Fruit fly (Drosophila melanogaster) whole organism, embryonic: Measurements from ENCODE around the gene Cyt-c1L.
A peak's percentile ranks its signal among the peaks of the same experiment; 100 is the strongest.

ENCODE experiments used
- Atf3 ChIP-seq: fragments of 200-800 bp; sonication (Bioruptor generic); optimal IDR thresholded peaks from 3 replicates; lab custom pipeline; 2016; ENCODE audit warnings: missing biosample characterization, missing genetic modification characterization
- CG12219 ChIP-seq: fragments of 200-800 bp; sonication (Bioruptor generic); optimal IDR thresholded peaks from 3 replicates; lab custom pipeline; 2018; ENCODE audit warnings: missing biosample characterization, mild to moderate bottlenecking, missing genetic modification characterization
- CG12659 ChIP-seq: fragments of 200-800 bp; sonication (Bioruptor generic); optimal IDR thresholded peaks from 3 replicates; lab custom pipeline; 2017; ENCODE audit warnings: mild to moderate bottlenecking, missing biosample characterization, missing genetic modification reagents, missing genetic modification characterization
- CG13894 ChIP-seq: fragments of 200-800 bp; sonication (Bioruptor generic); optimal IDR thresholded peaks from 3 replicates; lab custom pipeline; 2018; ENCODE audit warnings: missing biosample characterization, mild to moderate bottlenecking, missing genetic modification characterization, moderate library complexity
- CG15514 ChIP-seq: fragments of 200-800 bp; sonication (Bioruptor generic); optimal IDR thresholded peaks from 3 replicates; lab custom pipeline; 2017; ENCODE audit warnings: missing biosample characterization, missing genetic modification characterization, mild to moderate bottlenecking, moderate library complexity, missing genetic modification reagents
- CG16813 ChIP-seq: fragments of 200-800 bp; sonication (Bioruptor generic); IDR thresholded peaks from 3 replicates; pipeline ENCODE4 v1.3.6; 2022; ENCODE audit warnings: missing biosample characterization, missing genetic modification characterization; ENCODE audit not compliant: partially characterized antibody
- CG18011 ChIP-seq: fragments of 200-800 bp; sonication (Bioruptor generic); optimal IDR thresholded peaks from 2 replicates; lab custom pipeline; 2017; ENCODE audit warnings: missing biosample characterization, missing genetic modification characterization, mild to moderate bottlenecking, moderate library complexity, missing genotype
- CG30020 ChIP-seq: fragments of 200-800 bp; optimal IDR thresholded peaks from 2 replicates; lab custom pipeline; 2019; ENCODE audit warnings: missing biosample characterization, mild to moderate bottlenecking, missing genetic modification characterization, moderate library complexity
- CG3726 ChIP-seq: fragments of 200-800 bp; sonication (Bioruptor generic); IDR thresholded peaks from 3 replicates; pipeline ENCODE4, ENCODE4 v1.3.6; 2022; ENCODE audit warnings: missing biosample characterization, missing genetic modification characterization
- CG7928 ChIP-seq: fragments of 200-800 bp; sonication (Bioruptor generic); optimal IDR thresholded peaks from 2 replicates; lab custom pipeline; 2017; ENCODE audit warnings: missing biosample characterization, mild to moderate bottlenecking, missing genetic modification characterization
- CG8478 ChIP-seq: fragments of >200 bp; optimal IDR thresholded peaks from 2 replicates; lab custom pipeline; 2018
- Dek ChIP-seq: fragments of 200-800 bp; sonication (Bioruptor generic); optimal IDR thresholded peaks from 3 replicates; lab custom pipeline; 2019; ENCODE audit warnings: missing biosample characterization, mild to moderate bottlenecking, missing genetic modification characterization, moderate library complexity
- Dip3 ChIP-seq: fragments of 200-800 bp; sonication (Bioruptor generic); optimal IDR thresholded peaks from 3 replicates; lab custom pipeline; 2016; ENCODE audit warnings: missing biosample characterization, missing genetic modification characterization
- Dll ChIP-seq: fragments of 200-800 bp; sonication (Bioruptor generic); IDR thresholded peaks from 4 replicates; pipeline ENCODE4 v1.3.6; 2022; ENCODE audit warnings: missing biosample characterization, missing genetic modification characterization; ENCODE audit not compliant: partially characterized antibody
- Dp ChIP-seq: fragments of 200-800 bp; sonication (Bioruptor generic); optimal IDR thresholded peaks from 2 replicates; lab custom pipeline; 2018; ENCODE audit warnings: missing biosample characterization, mild to moderate bottlenecking, missing genetic modification characterization, moderate library complexity
- GATAe ChIP-seq: fragments of 200-800 bp; sonication (Bioruptor generic); conservative IDR thresholded peaks from 2 replicates; pipeline ENCODE4 v1.3.6; 2022; ENCODE audit warnings: missing biosample characterization, missing genetic modification characterization
- HmgZ ChIP-seq: fragments of 200-800 bp; sonication (Bioruptor generic); optimal IDR thresholded peaks from 2 replicates; lab custom pipeline; 2018; ENCODE audit warnings: missing biosample characterization, mild to moderate bottlenecking, missing genetic modification characterization
- Hr78 ChIP-seq, 2 experiments: fragments of 200-800 bp in 1 of 2; fragments of >200 bp in 1 of 2; sonication (Bioruptor generic) in 1 of 2; optimal IDR thresholded peaks; 2 replicates each; lab custom pipeline; 2017 to 2019; ENCODE audit warnings: missing biosample characterization in 2 of 2, missing genetic modification characterization in 2 of 2, mild to moderate bottlenecking in 1 of 2, moderate library complexity in 1 of 2
- PHDP ChIP-seq: fragments of 200-800 bp; sonication (Bioruptor generic); optimal IDR thresholded peaks from 3 replicates; lab custom pipeline; 2018; ENCODE audit warnings: missing biosample characterization, mild to moderate bottlenecking, missing genetic modification characterization, moderate library complexity
- Ssrp ChIP-seq: fragments of 200-800 bp; sonication (Bioruptor generic); optimal IDR thresholded peaks from 2 replicates; lab custom pipeline; 2018; ENCODE audit warnings: missing biosample characterization, mild to moderate bottlenecking, missing genetic modification characterization, moderate library complexity
- TFAM ChIP-seq: fragments of 200-800 bp; sonication (Bioruptor generic); optimal IDR thresholded peaks from 2 replicates; lab custom pipeline; 2017; ENCODE audit warnings: missing biosample characterization, missing genetic modification characterization, inconsistent platforms
- Xrp1 ChIP-seq: fragments of 200-800 bp; sonication (Bioruptor generic); IDR thresholded peaks from 2 replicates; pipeline ENCODE4 v1.3.6; 2022; ENCODE audit warnings: missing biosample characterization, missing genetic modification characterization
- ac ChIP-seq: fragments of 200-800 bp; sonication (Bioruptor generic); optimal IDR thresholded peaks from 3 replicates; lab custom pipeline; 2017; ENCODE audit warnings: missing biosample characterization, mild to moderate bottlenecking, missing genetic modification characterization
- amos ChIP-seq: fragments of 200-800 bp; sonication (Bioruptor generic); IDR thresholded peaks from 2 replicates; pipeline ENCODE4 v1.3.6; 2022; ENCODE audit warnings: missing biosample characterization, missing genetic modification characterization; ENCODE audit not compliant: partially characterized antibody
- aop ChIP-seq: fragments of 200-800 bp; sonication (Bioruptor generic); IDR thresholded peaks from 2 replicates; pipeline ENCODE4 v1.3.6; 2022; ENCODE audit warnings: missing biosample characterization, missing genetic modification characterization
- bab2 ChIP-seq: fragments of 200-800 bp; sonication (Bioruptor generic); optimal IDR thresholded peaks from 2 replicates; lab custom pipeline; 2016; ENCODE audit warnings: missing biosample characterization, missing genetic modification characterization
- bbx ChIP-seq: fragments of 200-800 bp; sonication (Bioruptor generic); IDR thresholded peaks from 2 replicates; pipeline ENCODE4 v1.3.6; 2022; ENCODE audit warnings: missing biosample characterization, missing genetic modification characterization; ENCODE audit not compliant: partially characterized antibody
- ci ChIP-seq: fragments of 200-800 bp; sonication (Bioruptor generic); IDR thresholded peaks from 3 replicates; pipeline ENCODE4 v1.3.6; 2022; ENCODE audit warnings: missing biosample characterization, missing genetic modification characterization
- cwo ChIP-seq: fragments of 200-800 bp; sonication (Bioruptor generic); optimal IDR thresholded peaks from 3 replicates; lab custom pipeline; 2017; ENCODE audit warnings: missing biosample characterization, missing genetic modification characterization, mild to moderate bottlenecking, moderate library complexity, missing genetic modification reagents
- dan ChIP-seq: fragments of 200-800 bp; sonication (Bioruptor generic); IDR thresholded peaks from 2 replicates; pipeline ENCODE4 v1.3.6; 2022; ENCODE audit warnings: missing biosample characterization, missing genetic modification characterization
- exex ChIP-seq: fragments of 200-800 bp; sonication (Bioruptor generic); optimal IDR thresholded peaks from 4 replicates; lab custom pipeline; 2018; ENCODE audit warnings: missing biosample characterization, mild to moderate bottlenecking, missing genetic modification characterization, moderate library complexity
- fru ChIP-seq: fragments of >200 bp; optimal IDR thresholded peaks from 2 replicates; lab custom pipeline; 2017
- ftz-f1 ChIP-seq: fragments of 200-800 bp; sonication (Bioruptor generic); optimal IDR thresholded peaks from 2 replicates; lab custom pipeline; 2016; ENCODE audit warnings: missing biosample characterization, missing genetic modification characterization
- fu2 ChIP-seq: fragments of 200-800 bp; sonication (Bioruptor generic); optimal IDR thresholded peaks from 2 replicates; lab custom pipeline; 2016; ENCODE audit warnings: missing biosample characterization, missing genetic modification characterization
- gce ChIP-seq: fragments of 200-800 bp; sonication (Bioruptor generic); IDR thresholded peaks from 3 replicates; pipeline ENCODE4 v1.3.6; 2022; ENCODE audit warnings: missing biosample characterization, missing genetic modification characterization
- grn ChIP-seq: fragments of 200-800 bp; sonication (Bioruptor generic); optimal IDR thresholded peaks from 3 replicates; lab custom pipeline; 2017; ENCODE audit warnings: missing biosample characterization, missing genetic modification characterization
- jumu ChIP-seq: fragments of 200-800 bp; sonication (Bioruptor generic); optimal IDR thresholded peaks from 3 replicates; lab custom pipeline; 2016; ENCODE audit warnings: missing biosample characterization, missing genetic modification characterization
- mirr ChIP-seq: fragments of 200-800 bp; sonication (Bioruptor generic); optimal IDR thresholded peaks from 3 replicates; lab custom pipeline; 2018; ENCODE audit warnings: missing biosample characterization, mild to moderate bottlenecking, missing genetic modification characterization
- pho ChIP-seq: fragments of 200-800 bp; sonication (Bioruptor generic); optimal IDR thresholded peaks from 2 replicates; lab custom pipeline; 2016; ENCODE audit warnings: missing biosample characterization, missing genetic modification characterization
- pzg ChIP-seq: fragments of 200-800 bp; sonication (Bioruptor generic); optimal IDR thresholded peaks from 3 replicates; lab custom pipeline; 2018; ENCODE audit warnings: missing biosample characterization, mild to moderate bottlenecking, missing genetic modification characterization, moderate library complexity
- sens-2 ChIP-seq: fragments of 200-800 bp; sonication (Bioruptor generic); IDR thresholded peaks from 2 replicates; pipeline ENCODE4 v1.3.6; 2022; ENCODE audit warnings: missing biosample characterization, missing genetic modification characterization
- sna ChIP-seq: fragments of 200-800 bp; sonication (Bioruptor generic); IDR thresholded peaks from 2 replicates; pipeline ENCODE4 v1.3.6; 2022; ENCODE audit warnings: missing biosample characterization, missing genetic modification characterization; ENCODE audit not compliant: partially characterized antibody
- ssp ChIP-seq: fragments of 200-800 bp; sonication (Bioruptor generic); IDR thresholded peaks from 2 replicates; pipeline ENCODE4 v1.3.6; 2022; ENCODE audit warnings: missing biosample characterization, missing genetic modification characterization
- stwl ChIP-seq: fragments of 200-800 bp; sonication (Bioruptor generic); optimal IDR thresholded peaks from 3 replicates; lab custom pipeline; 2018; ENCODE audit warnings: missing biosample characterization, mild to moderate bottlenecking, missing genetic modification characterization, moderate library complexity
- sug ChIP-seq: fragments of 200-800 bp; optimal IDR thresholded peaks from 2 replicates; lab custom pipeline; 2019; ENCODE audit warnings: missing biosample characterization, mild to moderate bottlenecking, missing genetic modification characterization, moderate library complexity
- trh ChIP-seq: fragments of 200-800 bp; sonication (Bioruptor generic); optimal IDR thresholded peaks from 2 replicates; lab custom pipeline; 2016; ENCODE audit warnings: missing biosample characterization, missing genetic modification characterization
- ttk ChIP-seq: fragments of 200-800 bp; sonication (Bioruptor generic); IDR thresholded peaks from 2 replicates; pipeline ENCODE4 v2.1.2; 2022; ENCODE audit warnings: missing biosample characterization, missing genetic modification characterization
- tx ChIP-seq: fragments of 200-800 bp; sonication (Bioruptor generic); optimal IDR thresholded peaks from 2 replicates; lab custom pipeline; 2016; ENCODE audit warnings: missing biosample characterization, missing genetic modification characterization

Gene Cyt-c1L

DNA sequence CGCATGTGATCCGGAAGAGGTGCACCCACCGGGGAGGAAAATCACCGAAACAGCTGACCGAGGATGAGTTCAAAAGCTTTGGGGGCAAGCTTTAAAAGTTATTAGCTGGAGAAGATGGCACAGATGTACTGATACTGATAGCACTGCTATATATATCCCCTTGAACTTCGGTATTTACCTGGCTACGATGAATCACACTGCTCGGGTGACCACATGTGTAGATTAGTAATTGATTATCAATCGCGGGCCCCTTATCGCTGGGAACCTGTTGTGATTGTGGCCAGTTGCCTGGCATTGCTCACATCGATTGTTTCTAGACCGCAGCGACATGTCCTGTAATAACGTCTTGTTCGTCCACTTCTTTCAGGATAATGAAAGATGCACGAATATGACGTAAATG, 26.0 kb upstream of the Cyt-c1L start:
- no peak for TF ChIP-seq fu2 (GFP tag; lab: Kevin White, UChicago)
- peak; percentile 69 for TF ChIP-seq exex (tag; lab: Kevin White, UChicago)
- peak; percentile 40; the same call in 1 of the 2 replicates for TF ChIP-seq GATAe
- no peak for TF ChIP-seq pho (GFP tag; lab: Kevin White, UChicago)
- TF ChIP-seq ssp (GFP tag; lab: Robert Waterston, UW) = peak; percentile 10; the same call in 1 of the 2 replicates
- peak in 1 of 2 experiments; percentile 11 for TF ChIP-seq Hr78 (GFP tag; optimal IDR thresholded peaks at IDR 0.05; lab: Kevin White, UChicago)
- TF ChIP-seq cwo = peak; percentile 9
- TF ChIP-seq mirr (GFP tag; lab: Kevin White, UChicago) = peak; percentile 32
- TF ChIP-seq grn (GFP tag; lab: Kevin White, UChicago) = peak; percentile 73
- TF ChIP-seq sug (tag; lab: Kevin White, UChicago) = peak; percentile 51
- TF ChIP-seq dan (GFP tag; lab: Robert Waterston, UW) = no peak

DNA sequence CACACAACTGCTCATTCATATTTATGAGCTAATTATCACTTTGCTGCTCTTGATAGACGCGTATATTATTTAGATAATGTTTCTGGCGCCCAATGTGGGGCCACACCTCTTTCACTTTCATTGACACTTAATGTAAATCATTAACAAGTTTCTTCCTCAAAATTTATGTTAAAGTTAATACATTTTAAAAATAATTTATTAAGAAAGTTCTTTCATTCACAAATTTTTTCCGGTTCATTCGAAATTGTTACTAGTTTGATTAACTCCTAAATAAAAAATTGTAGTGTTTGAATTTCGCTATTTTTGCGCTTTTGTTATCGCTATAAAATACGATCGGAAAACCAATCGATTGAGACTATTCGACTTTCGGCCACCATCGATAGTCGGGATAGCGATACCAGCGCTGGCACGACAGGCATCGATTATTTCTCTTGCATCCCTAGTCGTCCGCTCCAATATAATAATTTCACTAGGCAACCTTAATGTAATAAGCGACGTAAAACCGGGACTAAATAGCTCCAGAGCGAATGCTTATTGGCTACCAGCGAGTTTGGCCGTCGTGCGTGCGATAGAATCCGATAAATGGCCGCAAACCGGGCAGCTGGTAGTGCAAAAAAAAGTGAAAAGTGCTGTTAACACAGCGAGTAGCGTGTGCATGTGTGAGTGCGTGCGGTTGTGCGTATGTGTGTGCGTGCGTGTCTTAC, 25.0 kb upstream of the Cyt-c1L start, which contains the start of gene Usp1:
Gene Usp1, plus strand, starts transcription at position 417 of the 704 bp plus-strand sequence.
- no peak for TF ChIP-seq bab2
- no peak for TF ChIP-seq Atf3
- TF ChIP-seq ci (GFP tag; lab: Robert Waterston, UW) = no peak; the same call in 2 of the 3 replicates
- TF ChIP-seq CG7928 (GFP tag; lab: Kevin White, UChicago) = peak; percentile 85
- peak; percentile 19 for TF ChIP-seq ftz-f1 (GFP tag; lab: Kevin White, UChicago)
- no peak for TF ChIP-seq sens-2 (GFP tag; lab: Robert Waterston, UW)
- TF ChIP-seq Dll (GFP tag; lab: Robert Waterston, UW) = peak; percentile 91
- TF ChIP-seq stwl = peak; percentile 81
- peak; percentile 90 for TF ChIP-seq Dp (GFP tag; lab: Kevin White, UChicago)
- TF ChIP-seq Xrp1 (GFP tag; lab: Robert Waterston, UW) = 0 out of 2 replicates have a peak, but pooled peaks have one; percentile 8
- no peak for TF ChIP-seq CG13894 (tag; lab: Kevin White, UChicago)
- TF ChIP-seq aop (GFP tag; lab: Robert Waterston, UW) = no peak
- peak; percentile 87 for TF ChIP-seq CG8478 (lab: Kevin White, UChicago)
- TF ChIP-seq Ssrp = no peak
- no peak for TF ChIP-seq ttk (GFP tag; lab: Robert Waterston, UW)
- TF ChIP-seq HmgZ (tag; lab: Kevin White, UChicago) = peak; percentile 37
- no peak for TF ChIP-seq tx (GFP tag; lab: Kevin White, UChicago)
- TF ChIP-seq ac = no peak
- TF ChIP-seq CG30020 = no peak
- TF ChIP-seq trh (GFP tag; lab: Kevin White, UChicago) = no peak
- peak; percentile 97 for TF ChIP-seq bbx (GFP tag; lab: Robert Waterston, UW)
- TF ChIP-seq amos = peak; percentile 96
- peak; percentile 92 for TF ChIP-seq pzg (GFP tag; lab: Kevin White, UChicago)
- TF ChIP-seq sna = peak; percentile 90
- TF ChIP-seq jumu (GFP tag; lab: Kevin White, UChicago) = peak; percentile 14
- TF ChIP-seq Dek (tag; lab: Kevin White, UChicago) = peak; percentile 14
- peak; percentile 66 for TF ChIP-seq CG12659
- TF ChIP-seq CG16813 = peak; percentile 97
- no peak for TF ChIP-seq fru (lab: Kevin White, UChicago)
- TF ChIP-seq gce (GFP tag; lab: Robert Waterston, UW) = no peak
- TF ChIP-seq CG15514 (GFP tag; lab: Kevin White, UChicago) = peak; percentile 60
- TF ChIP-seq Dip3 = no peak
- TF ChIP-seq CG18011 (GFP tag; lab: Kevin White, UChicago) = no peak
- no peak for TF ChIP-seq PHDP (tag; lab: Kevin White, UChicago)
- TF ChIP-seq TFAM (GFP tag; lab: Kevin White, UChicago) = no peak
- no peak for TF ChIP-seq CG3726 (GFP tag; lab: Robert Waterston, UW)
- no peak for TF ChIP-seq CG12219 (GFP tag; lab: Kevin White, UChicago)
